Worm (Caenorhabditis elegans) whole organism, young adult: ENCODE results near the gene ngn-1.

Experiments used
- B0019.2 ChIP-seq: fragments of 200-800 bp; sonication (Bioruptor generic); conservative IDR thresholded peaks from 2 replicates; pipeline ENCODE4 v1.3.6; 2022; ENCODE audit warnings: missing genetic modification reagents, missing genetic modification characterization, missing compliant biosample characterization
- B0035.1 ChIP-seq: sonication (generic microtip); optimal IDR thresholded peaks from 2 replicates; lab custom pipeline; 2016; ENCODE audit warnings: missing genetic modification characterization, mild to moderate bottlenecking, missing compliant biosample characterization, missing genotype, missing genetic modification reagents
- B0336.3 ChIP-seq: fragments of 200-800 bp; sonication (Bioruptor generic); IDR thresholded peaks from 2 replicates; pipeline ENCODE4 v1.3.6; 2022; ENCODE audit warnings: missing genetic modification characterization, missing compliant biosample characterization
- C06A6.2 ChIP-seq: fragments of 200-800 bp; sonication (Bioruptor generic); conservative IDR thresholded peaks from 2 replicates; pipeline ENCODE4 v1.3.6; 2022; ENCODE audit warnings: missing genetic modification characterization, missing compliant biosample characterization
- F23B12.7 ChIP-seq: sonication (generic microtip); optimal IDR thresholded peaks from 2 replicates; lab custom pipeline; 2017; ENCODE audit warnings: missing genetic modification characterization, mild to moderate bottlenecking, missing compliant biosample characterization, antibody characterized with exemption, moderate library complexity; ENCODE audit not compliant: insufficient read depth
- F39B2.1 ChIP-seq: fragments of 200-800 bp; sonication (Bioruptor generic); IDR thresholded peaks from 2 replicates; pipeline ENCODE4 v1.3.6; 2022; ENCODE audit warnings: missing genetic modification reagents, missing genetic modification characterization, missing compliant biosample characterization
- T26A5.8 ChIP-seq: sonication (generic microtip); optimal IDR thresholded peaks from 2 replicates; lab custom pipeline; 2016; ENCODE audit warnings: missing genetic modification characterization, missing compliant biosample characterization
- Y53F4B.3 ChIP-seq: fragments of 200-800 bp; sonication (Bioruptor generic); IDR thresholded peaks from 2 replicates; pipeline ENCODE4 v1.3.6; 2022; ENCODE audit warnings: missing genetic modification reagents, missing genetic modification characterization, missing compliant biosample characterization
- Y53G8AR.9 ChIP-seq: fragments of 200-800 bp; sonication (Bioruptor generic); conservative IDR thresholded peaks from 2 replicates; pipeline ENCODE4 v1.3.6; 2022; ENCODE audit warnings: missing genetic modification reagents, missing genetic modification characterization, missing compliant biosample characterization
- Y56A3A.18 ChIP-seq: fragments of 200-800 bp; sonication (Bioruptor generic); IDR thresholded peaks from 2 replicates; pipeline ENCODE4 v1.3.6; 2022; ENCODE audit warnings: missing genetic modification reagents, missing genetic modification characterization, missing compliant biosample characterization
- Y79H2A.3 ChIP-seq: fragments of 200-800 bp; sonication (Bioruptor generic); conservative IDR thresholded peaks from 2 replicates; pipeline ENCODE4 v1.3.6; 2022; ENCODE audit warnings: missing genetic modification reagents, missing genetic modification characterization, missing compliant biosample characterization
- aptf-3 ChIP-seq: fragments of 200-800 bp; sonication (Bioruptor generic); IDR thresholded peaks from 2 replicates; pipeline ENCODE4 v1.3.6; 2022; ENCODE audit warnings: missing genetic modification characterization, missing compliant biosample characterization
- attf-3 ChIP-seq: fragments of 200-800 bp; sonication (Bioruptor generic); conservative IDR thresholded peaks from 2 replicates; pipeline ENCODE4 v1.3.6; 2022; ENCODE audit warnings: missing genetic modification reagents, missing genetic modification characterization, missing compliant biosample characterization
- attf-5 ChIP-seq: fragments of 200-800 bp; sonication (Bioruptor generic); optimal IDR thresholded peaks from 2 replicates; lab custom pipeline; 2018; ENCODE audit warnings: mild to moderate bottlenecking, missing genetic modification characterization, missing compliant biosample characterization
- bed-1 ChIP-seq: fragments of 200-800 bp; sonication (Bioruptor generic); IDR thresholded peaks from 2 replicates; pipeline ENCODE4 v1.3.6; 2022; ENCODE audit warnings: missing genetic modification reagents, missing genetic modification characterization, missing compliant biosample characterization
- cebp-1 ChIP-seq, 2 experiments: fragments of 200-800 bp in 1 of 2; sonication (Bioruptor generic) in 1 of 2; sonication (generic microtip) in 1 of 2; IDR thresholded peaks in 1 of 2; optimal IDR thresholded peaks in 1 of 2; 2 replicates each; pipeline versions ENCODE4 v1.3.6 to Lab custom; 2017 to 2022; ENCODE audit warnings: missing compliant biosample characterization in 2 of 2, missing genetic modification characterization in 2 of 2, mild to moderate bottlenecking in 1 of 2, missing genetic modification reagents in 1 of 2, moderate library complexity in 1 of 2
- ceh-27 ChIP-seq: fragments of 200-800 bp; sonication (Bioruptor generic); optimal IDR thresholded peaks from 2 replicates; lab custom pipeline; 2018; ENCODE audit warnings: mild to moderate bottlenecking, missing genetic modification characterization, moderate library complexity, missing compliant biosample characterization
- dox-1 ChIP-seq: fragments of 200-800 bp; sonication (Bioruptor generic); IDR thresholded peaks from 2 replicates; pipeline ENCODE4 v1.3.6; 2022; ENCODE audit warnings: missing genetic modification reagents, missing genetic modification characterization, missing compliant biosample characterization
- efl-1 ChIP-seq: fragments of 150-350 bp; optimal IDR thresholded peaks from 2 replicates; lab custom pipeline; 2014; ENCODE audit warnings: missing biosample characterization, missing genetic modification reagents, missing genetic modification characterization
- egl-44 ChIP-seq: fragments of 200-800 bp; sonication (Bioruptor generic); IDR thresholded peaks from 2 replicates; pipeline ENCODE4 v1.3.6; 2022; ENCODE audit warnings: missing genetic modification reagents, missing genetic modification characterization, missing compliant biosample characterization
- egrh-3 ChIP-seq: fragments of 200-800 bp; sonication (Bioruptor generic); IDR thresholded peaks from 2 replicates; pipeline ENCODE4 v1.3.6; 2022; ENCODE audit warnings: missing genetic modification reagents, missing genetic modification characterization, missing compliant biosample characterization
- ekl-4 ChIP-seq: fragments of 200-800 bp; sonication (Bioruptor generic); IDR thresholded peaks from 2 replicates; pipeline ENCODE4 v1.3.6; 2022; ENCODE audit warnings: missing genetic modification reagents, missing genetic modification characterization, missing compliant biosample characterization
- him-1 ChIP-seq: sonication (generic microtip); optimal IDR thresholded peaks from 2 replicates; lab custom pipeline; 2016; ENCODE audit warnings: missing genotype, missing genetic modification reagents, missing genetic modification characterization, missing compliant biosample characterization
- hlh-12 ChIP-seq: sonication (generic microtip); optimal IDR thresholded peaks from 2 replicates; lab custom pipeline; 2016; ENCODE audit warnings: missing genetic modification characterization, missing compliant biosample characterization
- lin-26 ChIP-seq: fragments of 200-800 bp; sonication (Bioruptor generic); IDR thresholded peaks from 2 replicates; pipeline ENCODE4 v1.3.6; 2022; ENCODE audit warnings: missing genetic modification reagents, missing genetic modification characterization, missing compliant biosample characterization
- lin-40 ChIP-seq: sonication (generic microtip); optimal IDR thresholded peaks from 2 replicates; lab custom pipeline; 2016; ENCODE audit warnings: missing genetic modification characterization, mild to moderate bottlenecking, missing compliant biosample characterization, missing genotype, missing genetic modification reagents
- lin-54 ChIP-seq: fragments of 200-800 bp; sonication (Bioruptor generic); optimal IDR thresholded peaks from 2 replicates; lab custom pipeline; 2018; ENCODE audit warnings: mild to moderate bottlenecking, missing genetic modification characterization, missing compliant biosample characterization
- lir-1 ChIP-seq: fragments of 200-800 bp; sonication (Bioruptor generic); conservative IDR thresholded peaks from 2 replicates; pipeline ENCODE4 v1.3.6; 2022; ENCODE audit warnings: missing genetic modification reagents, missing genetic modification characterization, missing compliant biosample characterization
- lsl-1 ChIP-seq: fragments of 200-800 bp; sonication (Bioruptor generic); optimal IDR thresholded peaks from 2 replicates; lab custom pipeline; 2018; ENCODE audit warnings: mild to moderate bottlenecking, missing genetic modification characterization, moderate library complexity, missing compliant biosample characterization
- lsy-27 ChIP-seq: sonication (generic microtip); optimal IDR thresholded peaks from 2 replicates; lab custom pipeline; 2017; ENCODE audit warnings: missing genetic modification characterization, mild to moderate bottlenecking, missing compliant biosample characterization, antibody characterized with exemption, missing genotype, borderline replicate concordance; ENCODE audit not compliant: insufficient read depth
- madf-6 ChIP-seq: fragments of 200-800 bp; sonication (Bioruptor generic); IDR thresholded peaks from 2 replicates; pipeline ENCODE4 v1.3.6; 2022; ENCODE audit warnings: missing genetic modification reagents, missing genetic modification characterization, missing compliant biosample characterization
- mcd-1 ChIP-seq: fragments of 200-800 bp; sonication (Bioruptor generic); IDR thresholded peaks from 2 replicates; pipeline ENCODE4 v1.3.6; 2022; ENCODE audit warnings: missing genetic modification reagents, missing genetic modification characterization, missing compliant biosample characterization
- mel-28 ChIP-seq: sonication (generic microtip); optimal IDR thresholded peaks from 2 replicates; lab custom pipeline; 2016; ENCODE audit warnings: borderline replicate concordance, mild to moderate bottlenecking, missing genetic modification characterization, missing compliant biosample characterization
- mes-4 ChIP-seq: sonication (generic microtip); optimal IDR thresholded peaks from 2 replicates; lab custom pipeline; 2016; ENCODE audit warnings: missing genotype, missing genetic modification characterization, missing compliant biosample characterization
- mxl-1 ChIP-seq: sonication (generic microtip); optimal IDR thresholded peaks from 2 replicates; lab custom pipeline; 2016; ENCODE audit warnings: missing genetic modification characterization, missing compliant biosample characterization
- nfyb-1 ChIP-seq: fragments of 200-800 bp; sonication (Bioruptor generic); IDR thresholded peaks from 2 replicates; pipeline ENCODE4 v1.3.6; 2022; ENCODE audit warnings: missing genetic modification reagents, missing genetic modification characterization, missing compliant biosample characterization
- nhr-90 ChIP-seq: sonication (generic microtip); optimal IDR thresholded peaks from 2 replicates; lab custom pipeline; 2016; ENCODE audit warnings: missing genotype, mild to moderate bottlenecking, missing genetic modification characterization, missing compliant biosample characterization
- rcor-1 ChIP-seq: fragments of 200-800 bp; sonication (Bioruptor generic); IDR thresholded peaks from 2 replicates; pipeline ENCODE4 v1.3.6; 2022; ENCODE audit warnings: missing genetic modification reagents, missing genetic modification characterization, missing compliant biosample characterization
- rec-8 ChIP-seq, 2 experiments: sonication (generic microtip); optimal IDR thresholded peaks; 2 replicates each; lab custom pipeline; 2016; ENCODE audit warnings: mild to moderate bottlenecking in 2 of 2, missing genetic modification characterization in 2 of 2, missing genetic modification reagents in 2 of 2, missing genotype in 2 of 2, missing biosample characterization in 1 of 2, missing compliant biosample characterization in 1 of 2, moderate library complexity in 1 of 2
- snpc-1.1 ChIP-seq: sonication (generic microtip); optimal IDR thresholded peaks from 2 replicates; lab custom pipeline; 2017; ENCODE audit warnings: missing genetic modification characterization, mild to moderate bottlenecking, missing compliant biosample characterization, antibody characterized with exemption, moderate library complexity, missing genotype, missing genetic modification reagents; ENCODE audit not compliant: insufficient read depth
- snpc-4 ChIP-seq, 5 experiments: fragments of 150-350 bp in 1 of 5; sonication (generic microtip) in 4 of 5; optimal IDR thresholded peaks; 2 replicates each; lab custom pipeline; 2014 to 2018; ENCODE audit warnings: missing genetic modification characterization in 5 of 5, missing biosample characterization in 3 of 5, antibody characterized with exemption in 2 of 5, mild to moderate bottlenecking in 2 of 5, missing compliant biosample characterization in 2 of 5, missing genotype in 2 of 5, moderate library complexity in 2 of 5, missing genetic modification reagents in 1 of 5
- tbx-9 ChIP-seq: sonication (generic microtip); optimal IDR thresholded peaks from 2 replicates; lab custom pipeline; 2016; ENCODE audit warnings: borderline replicate concordance, missing genetic modification characterization, inconsistent platforms, missing compliant biosample characterization
- zfh-2 ChIP-seq: fragments of 200-800 bp; sonication (Bioruptor generic); conservative IDR thresholded peaks from 2 replicates; pipeline ENCODE4 v1.3.6; 2022; ENCODE audit warnings: missing genetic modification reagents, missing genetic modification characterization, missing compliant biosample characterization
- ztf-18 ChIP-seq: sonication (generic microtip); optimal IDR thresholded peaks from 2 replicates; lab custom pipeline; 2016; ENCODE audit warnings: missing genotype, mild to moderate bottlenecking, missing genetic modification characterization, missing compliant biosample characterization
- ztf-25 ChIP-seq: fragments of 200-800 bp; sonication (Bioruptor generic); IDR thresholded peaks from 2 replicates; pipeline ENCODE4 v1.3.6; 2022; ENCODE audit warnings: missing genetic modification reagents, missing genetic modification characterization, missing compliant biosample characterization
- ztf-28 ChIP-seq: fragments of 200-800 bp; sonication (Bioruptor generic); IDR thresholded peaks from 2 replicates; pipeline ENCODE4 v1.3.6; 2022; ENCODE audit warnings: missing genetic modification reagents, missing genetic modification characterization, missing compliant biosample characterization

ngn-1 gene

ce11 chrIV:2676281-2676680 is 48.2 kb upstream of the ngn-1 start, which contains the start of gene Y94H6A.3 (continued):
- TF ChIP-seq ekl-4 (peak; percentile 77), C06A6.2 (GFP tag; lab: Robert Waterston, UW) (peak; percentile 72), him-1 (tag; lab: Kevin White, UChicago) (peak; percentile 3), Y79H2A.3 (no peak), cebp-1 (GFP tag; IDR thresholded peaks at IDR 0.05; lab: Robert Waterston, UW) (no peak), cebp-1 (tag; optimal IDR thresholded peaks at IDR 0.05; lab: Kevin White, UChicago) (peak; percentile 79), bed-1 (GFP tag; lab: Robert Waterston, UW) (no peak), T26A5.8 (tag; lab: Kevin White, UChicago) (no peak), mes-4 (tag; lab: Kevin White, UChicago) (no peak), B0336.3 (GFP tag; lab: Robert Waterston, UW) (peak; percentile 79), madf-6 (GFP tag; lab: Robert Waterston, UW) (peak; percentile 78), egl-44 (GFP tag; lab: Robert Waterston, UW) (no peak), lsl-1 (peak; percentile 66), Y53F4B.3 (GFP tag; lab: Robert Waterston, UW) (no peak), ztf-18 (tag; lab: Kevin White, UChicago) (peak; percentile 96), mel-28 (tag; lab: Kevin White, UChicago) (no peak), snpc-4 (GFP tag; optimal IDR thresholded peaks at IDR 0.05; lab: Kevin White, UChicago) (no peak), snpc-4 (tag; optimal IDR thresholded peaks at IDR 0.05; lab: Kevin White, UChicago) (peak in 3 of 4 experiments; percentile 27 to 50 (median 41)), mcd-1 (peak; percentile 93), Y56A3A.18 (GFP tag; lab: Robert Waterston, UW) (peak; percentile 76; the same call in 1 of the 2 replicates), B0019.2 (0 out of 2 replicates have a peak, but pooled peaks have one; percentile 22), egrh-3 (no peak), aptf-3 (GFP tag; lab: Robert Waterston, UW) (no peak), rcor-1 (GFP tag; lab: Robert Waterston, UW) (peak; percentile 88), zfh-2 (no peak), rec-8 (tag; optimal IDR thresholded peaks at IDR 0.05; lab: Kevin White, UChicago) (no peak), hlh-12 (tag; lab: Kevin White, UChicago) (no peak), nfyb-1 (GFP tag; lab: Robert Waterston, UW) (peak; percentile 78), ztf-28 (no peak), attf-3 (GFP tag; lab: Robert Waterston, UW) (peak; percentile 88), dox-1 (peak; percentile 81), lin-40 (tag; lab: Kevin White, UChicago) (peak; percentile 89), snpc-1.1 (tag; lab: Kevin White, UChicago) (no peak), mxl-1 (no peak), attf-5 (GFP tag; lab: Kevin White, UChicago) (peak; percentile 67), lsy-27 (tag; lab: Kevin White, UChicago) (no peak), B0035.1 (tag; lab: Kevin White, UChicago) (no peak), lir-1 (GFP tag; lab: Robert Waterston, UW) (peak; percentile 55; the same call in 1 of the 2 replicates), efl-1 (peak; percentile 83), Y53G8AR.9 (GFP tag; lab: Robert Waterston, UW) (peak; percentile 94), lin-54 (peak; percentile 98), tbx-9 (tag; lab: Kevin White, UChicago) (no peak), ceh-27 (GFP tag; lab: Kevin White, UChicago) (peak; percentile 45), F39B2.1 (GFP tag; lab: Robert Waterston, UW) (no peak), ztf-25 (GFP tag; lab: Robert Waterston, UW) (no peak), lin-26 (GFP tag; lab: Robert Waterston, UW) (no peak), nhr-90 (tag; lab: Kevin White, UChicago) (no peak), F23B12.7 (tag; lab: Kevin White, UChicago) (peak; percentile 23)
